Worm (Caenorhabditis elegans) whole organism, L1 larva: ENCODE measurements around the gene mrpl-35.
A peak's percentile ranks its signal among the peaks of the same experiment; 100 is the strongest.

ENCODE experiments used
- C04F5.9 ChIP-seq: sonication (generic microtip); optimal IDR thresholded peaks from 2 replicates; lab custom pipeline; 2016; ENCODE audit warnings: missing genetic modification characterization, missing compliant biosample characterization
- C16A3.4 ChIP-seq: fragments of 150-350 bp; optimal IDR thresholded peaks from 2 replicates; lab custom pipeline; 2014; ENCODE audit warnings: missing biosample characterization, missing genetic modification characterization
- F16B12.6 ChIP-seq: fragments of 150-350 bp; optimal IDR thresholded peaks from 2 replicates; lab custom pipeline; 2014; ENCODE audit warnings: missing biosample characterization, missing genetic modification characterization
- alr-1 ChIP-seq: fragments of 200-800 bp; sonication (Bioruptor generic); optimal IDR thresholded peaks from 2 replicates; lab custom pipeline; 2018; ENCODE audit warnings: borderline replicate concordance, mild to moderate bottlenecking, missing genetic modification characterization, missing compliant biosample characterization
- aly-2 ChIP-seq: fragments of 150-350 bp; optimal IDR thresholded peaks from 2 replicates; lab custom pipeline; 2014; ENCODE audit warnings: missing biosample characterization, missing genetic modification characterization
- ceh-63 ChIP-seq: fragments of 200-800 bp; sonication (Bioruptor generic); optimal IDR thresholded peaks from 2 replicates; lab custom pipeline; 2018; ENCODE audit warnings: mild to moderate bottlenecking, missing genetic modification characterization, missing compliant biosample characterization
- ceh-82 ChIP-seq, 3 experiments: fragments of 150-350 bp in 1 of 3; sonication (generic microtip) in 2 of 3; optimal IDR thresholded peaks; 2 replicates each; lab custom pipeline; 2014 to 2017; ENCODE audit warnings: missing biosample characterization in 3 of 3, missing genetic modification characterization in 3 of 3
- ceh-90 ChIP-seq: sonication (generic microtip); optimal IDR thresholded peaks from 2 replicates; lab custom pipeline; 2016; ENCODE audit warnings: missing genetic modification characterization, missing compliant biosample characterization
- dpl-1 ChIP-seq, 3 experiments: fragments of 150-350 bp in 2 of 3; sonication (generic microtip) in 1 of 3; optimal IDR thresholded peaks; 2 replicates each; lab custom pipeline; 2014 to 2017; ENCODE audit warnings: missing biosample characterization in 3 of 3, missing genetic modification characterization in 3 of 3, missing genetic modification reagents in 3 of 3
- efl-1 ChIP-seq, 4 experiments: fragments of 150-350 bp; optimal IDR thresholded peaks in 3 of 4; peaks in 1 of 4; 1 replicate in 1 of 4; 2 replicates in 3 of 4; lab custom pipeline; 2014; ENCODE audit warnings: missing biosample characterization in 2 of 4, missing genetic modification characterization in 2 of 4, missing genetic modification reagents in 2 of 4
- efl-3 ChIP-seq: fragments of 200-800 bp; sonication (Bioruptor generic); optimal IDR thresholded peaks from 2 replicates; lab custom pipeline; 2018; ENCODE audit warnings: mild to moderate bottlenecking, missing genetic modification characterization, missing compliant biosample characterization
- fkh-4 ChIP-seq: sonication (generic microtip); optimal IDR thresholded peaks from 2 replicates; lab custom pipeline; 2016; ENCODE audit warnings: missing compliant biosample characterization, missing genetic modification characterization, borderline replicate concordance
- fkh-8 ChIP-seq: sonication (generic microtip); optimal IDR thresholded peaks from 2 replicates; lab custom pipeline; 2016; ENCODE audit warnings: mild to moderate bottlenecking, missing genetic modification characterization, missing compliant biosample characterization
- fos-1 ChIP-seq: fragments of 150-350 bp; optimal IDR thresholded peaks from 2 replicates; lab custom pipeline; 2014; ENCODE audit warnings: missing biosample characterization, missing genetic modification characterization
- grh-1 ChIP-seq: fragments of 200-800 bp; sonication (Bioruptor generic); IDR thresholded peaks from 2 replicates; pipeline ENCODE4 v1.3.6; 2022; ENCODE audit warnings: missing genetic modification reagents, missing genetic modification characterization, missing compliant biosample characterization
- hlh-17 ChIP-seq: fragments of 200-800 bp; sonication (Bioruptor generic); optimal IDR thresholded peaks from 2 replicates; lab custom pipeline; 2018; ENCODE audit warnings: missing genetic modification characterization, mild to moderate bottlenecking, missing compliant biosample characterization, moderate library complexity, borderline replicate concordance
- hlh-4 ChIP-seq: sonication (generic microtip); optimal IDR thresholded peaks from 2 replicates; lab custom pipeline; 2016; ENCODE audit warnings: mild to moderate bottlenecking, missing genetic modification characterization, missing compliant biosample characterization
- hpl-2 ChIP-seq: fragments of 150-350 bp; optimal IDR thresholded peaks from 2 replicates; lab custom pipeline; 2014; ENCODE audit warnings: missing biosample characterization, missing genetic modification reagents, missing genetic modification characterization
- isw-1 ChIP-seq: fragments of 200-800 bp; sonication (Bioruptor generic); IDR thresholded peaks from 2 replicates; pipeline ENCODE4 v1.3.6; 2022; ENCODE audit warnings: missing genetic modification characterization, missing compliant biosample characterization
- jun-1 ChIP-seq: fragments of 150-350 bp; optimal IDR thresholded peaks from 2 replicates; lab custom pipeline; 2014; ENCODE audit warnings: missing biosample characterization, missing genetic modification reagents, missing genetic modification characterization
- lin-13 ChIP-seq: fragments of 150-350 bp; optimal IDR thresholded peaks from 2 replicates; lab custom pipeline; 2014; ENCODE audit warnings: missing biosample characterization, missing genetic modification reagents, missing genetic modification characterization
- lin-14 ChIP-seq: fragments of 200-800 bp; sonication (Bioruptor generic); optimal IDR thresholded peaks from 2 replicates; lab custom pipeline; 2018; ENCODE audit warnings: mild to moderate bottlenecking, missing genetic modification characterization, moderate library complexity, missing compliant biosample characterization
- lin-15B ChIP-seq: fragments of 150-350 bp; sonication (generic microtip); optimal IDR thresholded peaks from 3 replicates; lab custom pipeline; 2014; ENCODE audit warnings: missing biosample characterization, missing genetic modification characterization
- lin-35 ChIP-seq, 2 experiments: fragments of 150-350 bp; optimal IDR thresholded peaks; 2 replicates each; lab custom pipeline; 2014; ENCODE audit warnings: missing biosample characterization in 2 of 2, missing genetic modification characterization in 2 of 2, missing genetic modification reagents in 2 of 2
- lin-39 ChIP-seq: fragments of 150-350 bp; optimal IDR thresholded peaks from 2 replicates; lab custom pipeline; 2014; ENCODE audit warnings: missing biosample characterization, missing genetic modification reagents, missing genetic modification characterization
- lir-3 ChIP-seq: sonication (generic microtip); optimal IDR thresholded peaks from 2 replicates; lab custom pipeline; 2016; ENCODE audit warnings: mild to moderate bottlenecking, missing genetic modification characterization, moderate library complexity, missing compliant biosample characterization; ENCODE audit not compliant: poor library complexity
- lsy-2 ChIP-seq, 2 experiments: fragments of 150-350 bp; optimal IDR thresholded peaks; 2 replicates each; lab custom pipeline; 2014; ENCODE audit warnings: missing biosample characterization in 2 of 2, missing genetic modification characterization in 2 of 2
- mab-9 ChIP-seq: fragments of 200-800 bp; sonication (Bioruptor generic); IDR thresholded peaks from 2 replicates; pipeline ENCODE4 v1.3.6; 2022; ENCODE audit warnings: missing genetic modification reagents, missing genetic modification characterization, missing compliant biosample characterization
- mdl-1 ChIP-seq, 2 experiments: fragments of 150-350 bp; optimal IDR thresholded peaks; 2 replicates each; lab custom pipeline; 2014 to 2017; ENCODE audit warnings: missing biosample characterization in 2 of 2, missing genetic modification characterization in 2 of 2, inconsistent platforms in 1 of 2
- mep-1 ChIP-seq: fragments of 150-350 bp; optimal IDR thresholded peaks from 2 replicates; lab custom pipeline; 2014; ENCODE audit warnings: missing biosample characterization, missing genetic modification characterization
- nhr-12 ChIP-seq: sonication (generic microtip); optimal IDR thresholded peaks from 2 replicates; lab custom pipeline; 2017; ENCODE audit warnings: missing biosample characterization, missing genetic modification characterization
- nhr-237 ChIP-seq: fragments of 150-350 bp; optimal IDR thresholded peaks from 2 replicates; lab custom pipeline; 2014; ENCODE audit warnings: missing biosample characterization, missing genetic modification characterization
- nhr-47 ChIP-seq: sonication (generic microtip); optimal IDR thresholded peaks from 2 replicates; lab custom pipeline; 2016; ENCODE audit warnings: mild to moderate bottlenecking, missing genetic modification characterization, moderate library complexity, missing compliant biosample characterization
- nhr-76 ChIP-seq: sonication (generic microtip); optimal IDR thresholded peaks from 2 replicates; lab custom pipeline; 2017; ENCODE audit warnings: missing biosample characterization, missing genetic modification characterization
- nhr-77 ChIP-seq: fragments of 150-350 bp; optimal IDR thresholded peaks from 2 replicates; lab custom pipeline; 2014; ENCODE audit warnings: missing biosample characterization, missing genetic modification characterization
- nhr-84 ChIP-seq: sonication (generic microtip); optimal IDR thresholded peaks from 2 replicates; lab custom pipeline; 2017; ENCODE audit warnings: missing biosample characterization, missing genetic modification characterization
- nhr-85 ChIP-seq: sonication (generic microtip); peaks from one replicate; lab custom pipeline; 2016; ENCODE audit warnings: missing genetic modification characterization, inconsistent platforms, missing compliant biosample characterization
- rnt-1 ChIP-seq: sonication (generic microtip); optimal IDR thresholded peaks from 2 replicates; lab custom pipeline; 2016; ENCODE audit warnings: mild to moderate bottlenecking, missing genetic modification characterization, moderate library complexity, missing compliant biosample characterization
- skn-1 ChIP-seq: fragments of 150-350 bp; optimal IDR thresholded peaks from 2 replicates; lab custom pipeline; 2014; ENCODE audit warnings: missing biosample characterization, missing genetic modification characterization
- snpc-4 ChIP-seq: fragments of 150-350 bp; optimal IDR thresholded peaks from 2 replicates; lab custom pipeline; 2014; ENCODE audit warnings: missing biosample characterization, missing genetic modification characterization
- snu-23 ChIP-seq: sonication (generic microtip); optimal IDR thresholded peaks from 2 replicates; lab custom pipeline; 2016; ENCODE audit warnings: missing genetic modification characterization, missing compliant biosample characterization
- sox-4 ChIP-seq: sonication (generic microtip); optimal IDR thresholded peaks from 2 replicates; lab custom pipeline; 2016; ENCODE audit warnings: missing genetic modification characterization, missing compliant biosample characterization
- sup-37 ChIP-seq: fragments of 200-800 bp; sonication (Bioruptor generic); optimal IDR thresholded peaks from 2 replicates; lab custom pipeline; 2018; ENCODE audit warnings: mild to moderate bottlenecking, missing genetic modification characterization, missing compliant biosample characterization
- swsn-7 ChIP-seq: sonication (generic microtip); optimal IDR thresholded peaks from 2 replicates; lab custom pipeline; 2016; ENCODE audit warnings: missing genetic modification characterization, missing compliant biosample characterization
- tbx-2 ChIP-seq: sonication (generic microtip); optimal IDR thresholded peaks from 2 replicates; lab custom pipeline; 2016; ENCODE audit warnings: missing genetic modification characterization, missing compliant biosample characterization
- tlp-1 ChIP-seq: fragments of 150-350 bp; optimal IDR thresholded peaks from 2 replicates; lab custom pipeline; 2014; ENCODE audit warnings: missing biosample characterization, missing genetic modification characterization
- unc-130 ChIP-seq: fragments of 150-350 bp; optimal IDR thresholded peaks from 2 replicates; lab custom pipeline; 2017; ENCODE audit warnings: missing biosample characterization, missing genetic modification characterization, inconsistent platforms
- unc-30 ChIP-seq: sonication (generic microtip); optimal IDR thresholded peaks from 2 replicates; lab custom pipeline; 2017; ENCODE audit warnings: missing biosample characterization, missing genetic modification characterization
- unc-62 ChIP-seq: fragments of 150-350 bp; optimal IDR thresholded peaks from 2 replicates; lab custom pipeline; 2014; ENCODE audit warnings: missing biosample characterization, missing genetic modification reagents, missing genetic modification characterization
- unc-98 ChIP-seq: fragments of 200-800 bp; sonication (Bioruptor generic); IDR thresholded peaks from 2 replicates; pipeline ENCODE4 v1.3.6; 2022; ENCODE audit warnings: missing genetic modification characterization, missing compliant biosample characterization
- vab-15 ChIP-seq: sonication (generic microtip); optimal IDR thresholded peaks from 2 replicates; lab custom pipeline; 2017; ENCODE audit warnings: missing genotype, mild to moderate bottlenecking, missing genetic modification characterization, missing compliant biosample characterization
- zag-1 ChIP-seq: fragments of 150-350 bp; optimal IDR thresholded peaks from 2 replicates; lab custom pipeline; 2014; ENCODE audit warnings: missing biosample characterization, missing genetic modification characterization
- ztf-11 ChIP-seq, 2 experiments: sonication (generic microtip); optimal IDR thresholded peaks; 2 replicates each; lab custom pipeline; 2016 to 2017; ENCODE audit warnings: missing genetic modification characterization in 2 of 2, missing biosample characterization in 1 of 2, missing compliant biosample characterization in 1 of 2

mrpl-35 gene

ce11 chrIII:3476245-3476644, 33.8 kb upstream of the mrpl-35 start (continued):
- TF ChIP-seq lsy-2 (tag; optimal IDR thresholded peaks at IDR 0.05; lab: Kevin White, UChicago), result peak in 1 of 2 experiments; percentile 50
- peak; percentile 24 for TF ChIP-seq rnt-1 (tag; lab: Kevin White, UChicago)
- peak; percentile 81 for TF ChIP-seq ceh-90 (tag; lab: Kevin White, UChicago)
- peak; percentile 48 for TF ChIP-seq snu-23 (GFP tag; lab: Kevin White, UChicago)
- TF ChIP-seq nhr-12, result no peak
- TF ChIP-seq efl-1 (optimal IDR thresholded peaks at IDR 0.05; lab: Kevin White, UChicago), result peak; percentile 14 to 23
- TF ChIP-seq efl-1 (GFP tag; optimal IDR thresholded peaks at IDR 0.05 in 1 of 2; lab: Kevin White, UChicago), result peak; percentile 14 to 91
- no peak for TF ChIP-seq mep-1
- no peak for TF ChIP-seq hpl-2 (GFP tag; lab: Kevin White, UChicago)
- TF ChIP-seq nhr-85 (tag; lab: Kevin White, UChicago), result peak; percentile 82
- peak; percentile 82 for TF ChIP-seq ceh-63 (GFP tag; lab: Kevin White, UChicago)
- TF ChIP-seq C04F5.9 (tag; lab: Kevin White, UChicago), result peak; percentile 27
- TF ChIP-seq zag-1 (tag; lab: Kevin White, UChicago), result no peak
- no peak for TF ChIP-seq nhr-77 (tag; lab: Kevin White, UChicago)
- no peak for TF ChIP-seq nhr-76 (tag; lab: Kevin White, UChicago)
- TF ChIP-seq snpc-4, result no peak
- no peak for TF ChIP-seq hlh-4 (tag; lab: Kevin White, UChicago)
- no peak for TF ChIP-seq dpl-1 (GFP tag; optimal IDR thresholded peaks at IDR 0.05; lab: Kevin White, UChicago)
- peak; percentile 99 for TF ChIP-seq unc-98 (GFP tag; lab: Robert Waterston, UW)
- TF ChIP-seq efl-3 (GFP tag; lab: Kevin White, UChicago), result peak; percentile 22
- no peak for TF ChIP-seq unc-30 (tag; lab: Kevin White, UChicago)
- peak; percentile 82 for TF ChIP-seq lir-3 (tag; lab: Kevin White, UChicago)
- no peak for TF ChIP-seq jun-1 (tag; lab: Kevin White, UChicago)
- no peak for TF ChIP-seq ceh-82 (tag; optimal IDR thresholded peaks at IDR 0.05; lab: Kevin White, UChicago)
- peak; percentile 76 for TF ChIP-seq sox-4 (tag; lab: Kevin White, UChicago)
- peak; percentile 78 for TF ChIP-seq isw-1
- TF ChIP-seq F16B12.6 (tag; lab: Kevin White, UChicago), result no peak
- peak; percentile 77 for TF ChIP-seq nhr-47
- no peak for TF ChIP-seq grh-1 (GFP tag; lab: Robert Waterston, UW)
- TF ChIP-seq lin-39 (tag; lab: Kevin White, UChicago), result no peak
- TF ChIP-seq skn-1 (tag; lab: Kevin White, UChicago), result no peak
- peak in 1 of 2 experiments; percentile 86 for TF ChIP-seq ztf-11 (tag; optimal IDR thresholded peaks at IDR 0.05; lab: Kevin White, UChicago)
- no peak for TF ChIP-seq lin-13 (GFP tag; lab: Kevin White, UChicago)
- TF ChIP-seq vab-15 (tag; lab: Kevin White, UChicago), result peak; percentile 11
- TF ChIP-seq C16A3.4 (tag; lab: Kevin White, UChicago), result no peak
- TF ChIP-seq lin-14 (GFP tag; lab: Kevin White, UChicago), result peak; percentile 41
- TF ChIP-seq hlh-17, result no peak
- TF ChIP-seq sup-37 (GFP tag; lab: Kevin White, UChicago), result no peak
- peak in 1 of 2 experiments; percentile 11 for TF ChIP-seq lin-35 (GFP tag; optimal IDR thresholded peaks at IDR 0.05; lab: Kevin White, UChicago)
- TF ChIP-seq fkh-8, result peak; percentile 75
- peak; percentile 78 for TF ChIP-seq fkh-4 (tag; lab: Kevin White, UChicago)
- no peak for TF ChIP-seq unc-62 (GFP tag; lab: Kevin White, UChicago)
- TF ChIP-seq swsn-7 (tag; lab: Kevin White, UChicago), result peak; percentile 40
- TF ChIP-seq mab-9 (GFP tag; lab: Robert Waterston, UW), result no peak
- no peak for TF ChIP-seq nhr-237 (tag; lab: Kevin White, UChicago)
- peak; percentile 1 for TF ChIP-seq aly-2
- TF ChIP-seq alr-1 (tag; lab: Kevin White, UChicago), result no peak
- no peak for TF ChIP-seq mdl-1 (tag; optimal IDR thresholded peaks at IDR 0.05; lab: Kevin White, UChicago)
- TF ChIP-seq tlp-1, result no peak
- TF ChIP-seq lin-15B (tag; lab: Kevin White, UChicago), result no peak
- peak; percentile 73 for TF ChIP-seq tbx-2 (tag; lab: Kevin White, UChicago)
- TF ChIP-seq fos-1 (tag; lab: Kevin White, UChicago), result no peak
- TF ChIP-seq unc-130, result no peak
- no peak for TF ChIP-seq nhr-84 (tag; lab: Kevin White, UChicago)
